Fruit fly (Drosophila melanogaster) whole organism, embryonic: ENCODE data around the gene MFS9.

Experiments used
- Abd-B ChIP-seq: fragments of 200-800 bp; sonication (Bioruptor generic); optimal IDR thresholded peaks from 2 replicates; lab custom pipeline; 2018; ENCODE audit warnings: missing biosample characterization, mild to moderate bottlenecking, missing genetic modification characterization, moderate library complexity
- Ada2b ChIP-seq: fragments of 200-800 bp; sonication (Bioruptor generic); IDR thresholded peaks from 2 replicates; pipeline ENCODE4 v1.3.6; 2022; ENCODE audit warnings: missing biosample characterization, missing genetic modification characterization
- Awh ChIP-seq: fragments of 200-800 bp; sonication (Bioruptor generic); IDR thresholded peaks from 2 replicates; pipeline ENCODE4, ENCODE4 v1.3.6; 2022; ENCODE audit warnings: missing biosample characterization, missing genetic modification characterization
- Bteb2 ChIP-seq: fragments of 200-800 bp; sonication (Bioruptor generic); optimal IDR thresholded peaks from 2 replicates; lab custom pipeline; 2016; ENCODE audit warnings: missing biosample characterization, missing genetic modification characterization
- CG10462 ChIP-seq: fragments of 200-800 bp; sonication (Bioruptor generic); optimal IDR thresholded peaks from 2 replicates; lab custom pipeline; 2016; ENCODE audit warnings: missing biosample characterization, missing genetic modification characterization
- CG11696 ChIP-seq: fragments of 200-800 bp; sonication (Bioruptor generic); IDR thresholded peaks from 2 replicates; pipeline ENCODE4 v1.3.6; 2022; ENCODE audit warnings: missing biosample characterization, missing genetic modification characterization
- CG12769 ChIP-seq: fragments of 200-800 bp; sonication (Bioruptor generic); optimal IDR thresholded peaks from 2 replicates; lab custom pipeline; 2019; ENCODE audit warnings: missing biosample characterization, mild to moderate bottlenecking, missing genetic modification characterization, moderate library complexity
- CG13775 ChIP-seq: fragments of 200-800 bp; sonication (Bioruptor generic); optimal IDR thresholded peaks from 3 replicates; lab custom pipeline; 2017; ENCODE audit warnings: missing biosample characterization, mild to moderate bottlenecking, missing genetic modification characterization
- CG13894 ChIP-seq: fragments of 200-800 bp; sonication (Bioruptor generic); optimal IDR thresholded peaks from 3 replicates; lab custom pipeline; 2018; ENCODE audit warnings: missing biosample characterization, mild to moderate bottlenecking, missing genetic modification characterization, moderate library complexity
- CG14014 ChIP-seq: fragments of 200-800 bp; sonication (Bioruptor generic); IDR thresholded peaks from 2 replicates; pipeline ENCODE4 v1.3.6; 2022; ENCODE audit warnings: missing biosample characterization, missing genetic modification characterization
- CG18764 ChIP-seq: fragments of 200-800 bp; sonication (Bioruptor generic); optimal IDR thresholded peaks from 3 replicates; lab custom pipeline; 2016; ENCODE audit warnings: missing biosample characterization, missing genetic modification characterization
- CG34224 ChIP-seq: fragments of 200-800 bp; sonication (Bioruptor generic); IDR thresholded peaks from 3 replicates; pipeline ENCODE4 v1.3.6; 2022; ENCODE audit warnings: missing biosample characterization, missing genetic modification characterization; ENCODE audit not compliant: partially characterized antibody
- CG8290 ChIP-seq, 3 experiments: fragments of 200-800 bp; sonication (Bioruptor generic); optimal IDR thresholded peaks; 2 replicates each; lab custom pipeline; 2016 to 2019; ENCODE audit warnings: missing biosample characterization in 3 of 3, missing genetic modification characterization in 3 of 3, mild to moderate bottlenecking in 2 of 3, moderate library complexity in 1 of 3
- CG8944 ChIP-seq: fragments of 200-800 bp; sonication (Bioruptor generic); optimal IDR thresholded peaks from 3 replicates; lab custom pipeline; 2016; ENCODE audit warnings: missing biosample characterization, missing genetic modification characterization
- D19A ChIP-seq: fragments of 200-800 bp; optimal IDR thresholded peaks from 3 replicates; lab custom pipeline; 2019; ENCODE audit warnings: missing biosample characterization, mild to moderate bottlenecking, missing genetic modification characterization, moderate library complexity
- Drgx ChIP-seq: fragments of 200-800 bp; sonication (Bioruptor generic); IDR thresholded peaks from 2 replicates; pipeline ENCODE4 v1.3.6; 2022; ENCODE audit warnings: missing biosample characterization, missing genetic modification characterization
- E2f1 ChIP-seq: fragments of 200-800 bp; sonication (Bioruptor generic); IDR thresholded peaks from 2 replicates; pipeline ENCODE4 v1.3.6; 2022; ENCODE audit warnings: missing biosample characterization, missing genetic modification characterization
- Fer3 ChIP-seq: fragments of 200-800 bp; sonication (Bioruptor generic); optimal IDR thresholded peaks from 2 replicates; lab custom pipeline; 2018; ENCODE audit warnings: missing biosample characterization, mild to moderate bottlenecking, missing genetic modification characterization, moderate library complexity
- HLHmδ ChIP-seq: fragments of 200-800 bp; sonication (Bioruptor generic); optimal IDR thresholded peaks from 2 replicates; lab custom pipeline; 2018; ENCODE audit warnings: missing biosample characterization, mild to moderate bottlenecking, missing genetic modification characterization, moderate library complexity
- HmgZ ChIP-seq: fragments of 200-800 bp; sonication (Bioruptor generic); optimal IDR thresholded peaks from 2 replicates; lab custom pipeline; 2018; ENCODE audit warnings: missing biosample characterization, mild to moderate bottlenecking, missing genetic modification characterization
- Hr78 ChIP-seq, 2 experiments: fragments of 200-800 bp in 1 of 2; fragments of >200 bp in 1 of 2; sonication (Bioruptor generic) in 1 of 2; optimal IDR thresholded peaks; 2 replicates each; lab custom pipeline; 2017 to 2019; ENCODE audit warnings: missing biosample characterization in 2 of 2, missing genetic modification characterization in 2 of 2, mild to moderate bottlenecking in 1 of 2, moderate library complexity in 1 of 2
- Hsf ChIP-seq: fragments of 200-800 bp; sonication (Bioruptor generic); optimal IDR thresholded peaks from 3 replicates; lab custom pipeline; 2016; ENCODE audit warnings: missing biosample characterization, missing genetic modification characterization
- MESR4 ChIP-seq: fragments of 200-800 bp; sonication (Bioruptor generic); optimal IDR thresholded peaks from 2 replicates; lab custom pipeline; 2018; ENCODE audit warnings: missing biosample characterization, mild to moderate bottlenecking, missing genetic modification characterization, moderate library complexity
- Med ChIP-seq: fragments of 200-800 bp; sonication (Bioruptor generic); peaks from one replicate; lab custom pipeline; 2016; ENCODE audit warnings: missing biosample characterization, missing genetic modification characterization, mild to moderate bottlenecking, inconsistent platforms, moderate library complexity
- NFAT ChIP-seq: fragments of 200-800 bp; sonication (Bioruptor generic); IDR thresholded peaks from 2 replicates; pipeline ENCODE4 v1.3.6; 2022; ENCODE audit warnings: missing biosample characterization, missing genetic modification characterization
- Rfx ChIP-seq: fragments of 200-800 bp; sonication (Bioruptor generic); IDR thresholded peaks from 2 replicates; pipeline ENCODE4 v1.3.6; 2022; ENCODE audit warnings: missing biosample characterization, missing genetic modification characterization
- chif ChIP-seq, 2 experiments: fragments of 200-800 bp; sonication (Bioruptor generic); optimal IDR thresholded peaks; 3 replicates each; lab custom pipeline; 2016; ENCODE audit warnings: missing biosample characterization in 2 of 2, missing genetic modification characterization in 2 of 2
- chm ChIP-seq: fragments of 200-800 bp; sonication (Bioruptor generic); IDR thresholded peaks from 2 replicates; pipeline ENCODE4 v1.3.6; 2022; ENCODE audit warnings: missing biosample characterization, missing genetic modification characterization
- crol ChIP-seq: fragments of 200-800 bp; sonication (Bioruptor generic); IDR thresholded peaks from 2 replicates; pipeline ENCODE4 v1.3.6; 2022; ENCODE audit warnings: missing biosample characterization, missing genetic modification characterization
- da ChIP-seq: fragments of 200-800 bp; sonication (Bioruptor generic); optimal IDR thresholded peaks from 2 replicates; lab custom pipeline; 2016; ENCODE audit warnings: missing biosample characterization, missing genetic modification characterization
- dan ChIP-seq: fragments of 200-800 bp; sonication (Bioruptor generic); IDR thresholded peaks from 2 replicates; pipeline ENCODE4 v1.3.6; 2022; ENCODE audit warnings: missing biosample characterization, missing genetic modification characterization
- dati ChIP-seq: fragments of 200-800 bp; sonication (Bioruptor generic); IDR thresholded peaks from 2 replicates; pipeline ENCODE4 v1.3.6; 2022; ENCODE audit warnings: missing biosample characterization, missing genetic modification characterization
- dpn ChIP-seq, 2 experiments: fragments of 200-800 bp; sonication (Bioruptor generic); optimal IDR thresholded peaks; 3 replicates each; lab custom pipeline; 2016; ENCODE audit warnings: missing biosample characterization in 2 of 2, missing genetic modification characterization in 2 of 2
- fd96Cb ChIP-seq: fragments of 200-800 bp; sonication (Bioruptor generic); optimal IDR thresholded peaks from 2 replicates; lab custom pipeline; 2018; ENCODE audit warnings: missing biosample characterization, mild to moderate bottlenecking, missing genetic modification characterization, moderate library complexity
- gfzf ChIP-seq: fragments of 200-800 bp; sonication (Bioruptor generic); optimal IDR thresholded peaks from 2 replicates; lab custom pipeline; 2016; ENCODE audit warnings: missing biosample characterization, mild to moderate bottlenecking, missing genetic modification characterization, moderate library complexity
- grn ChIP-seq: fragments of 200-800 bp; sonication (Bioruptor generic); optimal IDR thresholded peaks from 3 replicates; lab custom pipeline; 2017; ENCODE audit warnings: missing biosample characterization, missing genetic modification characterization
- gsb ChIP-seq: fragments of 200-800 bp; sonication (Bioruptor generic); IDR thresholded peaks from 2 replicates; pipeline ENCODE4 v1.3.6; 2022; ENCODE audit warnings: missing biosample characterization, missing genetic modification characterization
- insv ChIP-seq, 2 experiments: fragments of 200-800 bp; sonication (Bioruptor generic); optimal IDR thresholded peaks; 3 replicates each; lab custom pipeline; 2016 to 2018; ENCODE audit warnings: missing biosample characterization in 2 of 2, missing genetic modification characterization in 2 of 2
- jing ChIP-seq: fragments of 200-800 bp; sonication (Bioruptor generic); optimal IDR thresholded peaks from 2 replicates; lab custom pipeline; 2018; ENCODE audit warnings: missing biosample characterization, mild to moderate bottlenecking, missing genetic modification characterization
- odd ChIP-seq: fragments of 200-800 bp; sonication (Bioruptor generic); optimal IDR thresholded peaks from 2 replicates; lab custom pipeline; 2017; ENCODE audit warnings: missing biosample characterization, mild to moderate bottlenecking, missing genetic modification characterization
- pum ChIP-seq: fragments of 200-800 bp; sonication (Bioruptor generic); optimal IDR thresholded peaks from 2 replicates; lab custom pipeline; 2016; ENCODE audit warnings: missing biosample characterization, missing genetic modification characterization
- ranshi ChIP-seq: fragments of 200-800 bp; sonication (Bioruptor generic); IDR thresholded peaks from 2 replicates; pipeline ENCODE4 v1.3.6; 2022; ENCODE audit warnings: missing biosample characterization, missing genetic modification characterization
- run ChIP-seq: fragments of 200-800 bp; sonication (Bioruptor generic); optimal IDR thresholded peaks from 3 replicates; lab custom pipeline; 2018; ENCODE audit warnings: missing biosample characterization, mild to moderate bottlenecking, missing genetic modification characterization
- sens ChIP-seq: fragments of 200-800 bp; sonication (Bioruptor generic); peaks from one replicate; lab custom pipeline; 2016; ENCODE audit warnings: missing biosample characterization, missing genetic modification characterization
- sr ChIP-seq: fragments of 200-800 bp; sonication (Bioruptor generic); IDR thresholded peaks from 3 replicates; pipeline ENCODE4 v1.3.6; 2022; ENCODE audit warnings: missing biosample characterization, missing genetic modification characterization
- vvl ChIP-seq: fragments of 200-800 bp; sonication (Bioruptor generic); IDR thresholded peaks from 2 replicates; pipeline ENCODE4 v1.3.6; 2022; ENCODE audit warnings: missing biosample characterization, missing genetic modification characterization
- zen ChIP-seq: fragments of 200-800 bp; sonication (Bioruptor generic); optimal IDR thresholded peaks from 3 replicates; lab custom pipeline; 2018; ENCODE audit warnings: missing biosample characterization, mild to moderate bottlenecking, missing genetic modification characterization, moderate library complexity
- zen2 ChIP-seq: fragments of 200-800 bp; sonication (Bioruptor generic); IDR thresholded peaks from 3 replicates; pipeline ENCODE4 v1.3.6; 2022; ENCODE audit warnings: missing biosample characterization, missing genetic modification characterization; ENCODE audit not compliant: partially characterized antibody
- zfh1 ChIP-seq: fragments of 200-800 bp; sonication (Bioruptor generic); IDR thresholded peaks from 3 replicates; pipeline ENCODE4 v1.3.6; 2022; ENCODE audit warnings: missing biosample characterization, missing genetic modification characterization

MFS9 gene

DNA sequence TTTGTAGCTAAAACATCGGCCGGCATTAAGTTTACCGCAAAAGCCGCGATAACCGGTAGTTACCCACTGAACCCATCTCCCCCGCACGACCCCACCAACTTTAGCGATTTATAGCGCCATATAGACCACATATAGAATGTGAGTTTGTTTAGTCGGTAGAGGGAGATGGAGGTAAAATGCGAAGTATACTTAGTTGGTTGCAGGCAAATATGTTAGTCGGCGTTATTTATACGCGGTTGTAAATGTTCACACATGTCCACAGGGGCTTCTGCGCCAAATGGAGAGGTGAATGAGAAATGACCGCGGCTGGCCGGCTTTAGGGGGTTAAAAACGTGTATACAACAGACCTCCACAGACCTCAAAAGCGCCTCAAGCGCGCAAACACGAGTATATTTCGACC lies 33.4 kb upstream of the MFS9 start (continued):
- TF ChIP-seq HLHmδ (GFP tag; lab: Kevin White, UChicago) (no peak), chm (no peak), vvl (0 out of 2 replicates have a peak, but pooled peaks have one; percentile 51), dan (GFP tag; lab: Robert Waterston, UW) (no peak), Rfx (GFP tag; lab: Robert Waterston, UW) (0 out of 2 replicates have a peak, but pooled peaks have one; percentile 19), Awh (GFP tag; lab: Robert Waterston, UW) (no peak), CG14014 (no peak), CG8944 (no peak), CG12769 (peak; percentile 18), D19A (tag; lab: Kevin White, UChicago) (no peak), sens (GFP tag; lab: Kevin White, UChicago) (peak; percentile 34), gfzf (no peak), Ada2b (GFP tag; lab: Robert Waterston, UW) (no peak), CG13775 (GFP tag; lab: Kevin White, UChicago) (no peak), zen2 (GFP tag; lab: Robert Waterston, UW) (no peak), chif (GFP tag; optimal IDR thresholded peaks at IDR 0.05; lab: Kevin White, UChicago) (no peak), CG13894 (tag; lab: Kevin White, UChicago) (peak; percentile 51), Fer3 (no peak), NFAT (GFP tag; lab: Robert Waterston, UW) (no peak), dati (GFP tag; lab: Robert Waterston, UW) (no peak), da (GFP tag; lab: Kevin White, UChicago) (no peak), pum (GFP tag; lab: Kevin White, UChicago) (no peak), E2f1 (no peak), HmgZ (tag; lab: Kevin White, UChicago) (no peak)

DNA sequence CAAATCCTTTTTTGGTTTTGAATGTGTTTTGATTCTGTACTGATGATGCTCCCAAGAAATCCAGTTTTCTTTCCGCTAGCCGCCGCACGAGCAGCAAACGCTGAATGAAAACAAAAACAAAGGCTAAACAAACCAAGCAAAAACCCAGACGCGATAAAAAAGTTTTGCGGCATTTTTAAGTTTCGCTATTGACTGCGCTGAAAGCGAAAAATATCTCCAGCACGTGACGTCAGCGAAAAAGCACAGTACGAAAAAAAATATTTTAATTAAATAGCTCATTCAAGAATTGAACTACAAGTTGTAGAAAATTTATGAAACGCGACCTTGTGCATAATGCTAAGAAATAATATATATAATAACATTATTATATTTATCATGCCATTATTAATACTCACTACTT lies 32.7 kb upstream of the MFS9 start:
- TF ChIP-seq Hr78 (GFP tag; optimal IDR thresholded peaks at IDR 0.05; lab: Kevin White, UChicago) (no peak), CG34224 (GFP tag; lab: Robert Waterston, UW) (no peak), Drgx (GFP tag; lab: Robert Waterston, UW) (0 out of 2 replicates have a peak, but pooled peaks have one; percentile 8)

- TF ChIP-seq insv (GFP tag; optimal IDR thresholded peaks at IDR 0.05; lab: Kevin White, UChicago): peak in 1 of 2 experiments; percentile 66
- peak; percentile 28 for TF ChIP-seq grn (GFP tag; lab: Kevin White, UChicago)
- no peak for TF ChIP-seq CG11696 (GFP tag; lab: Robert Waterston, UW)
- TF ChIP-seq sr (GFP tag; lab: Robert Waterston, UW): no peak
Observed at dm6 chr3R:20543719-20544118, 31.5 kb upstream of the MFS9 start.

DNA sequence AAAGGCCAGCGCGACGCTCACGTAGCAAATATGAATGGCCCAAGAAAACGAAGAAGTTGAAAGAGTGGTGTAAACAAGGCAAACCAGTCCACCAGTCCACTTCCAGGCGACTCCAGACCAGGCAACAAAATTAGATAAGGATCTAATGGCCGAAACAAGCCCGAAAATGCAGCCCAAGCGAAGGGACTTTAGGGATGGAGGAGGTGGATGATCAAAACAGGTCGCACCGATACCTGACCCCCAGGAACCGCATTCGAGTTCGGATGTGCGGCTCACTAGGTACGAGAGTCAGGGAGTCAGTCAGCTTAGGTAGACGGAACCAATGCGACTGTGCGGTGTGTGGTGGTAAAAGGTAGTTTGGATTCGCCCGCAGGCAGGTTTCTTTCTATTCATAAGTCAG lies 31.0 kb upstream of the MFS9 start:
- TF ChIP-seq Bteb2 (GFP tag; lab: Kevin White, UChicago) (no peak), MESR4 (GFP tag; lab: Kevin White, UChicago) (no peak), CG18764 (GFP tag; lab: Kevin White, UChicago) (no peak), dpn (GFP tag; optimal IDR thresholded peaks at IDR 0.05; lab: Kevin White, UChicago) (no peak), crol (0 out of 2 replicates have a peak, but pooled peaks have one; percentile 29), ranshi (GFP tag; lab: Robert Waterston, UW) (no peak), Med (GFP tag; lab: Kevin White, UChicago) (peak; percentile 61), zen (tag; lab: Kevin White, UChicago) (no peak), fd96Cb (tag; lab: Kevin White, UChicago) (no peak), zfh1 (GFP tag; lab: Robert Waterston, UW) (0 out of 3 replicates have a peak, but pooled peaks have one; percentile 6), CG10462 (no peak), run (tag; lab: Kevin White, UChicago) (no peak), odd (GFP tag; lab: Kevin White, UChicago) (no peak), gsb (GFP tag; lab: Robert Waterston, UW) (no peak), Hsf (GFP tag; lab: Kevin White, UChicago) (no peak), Abd-B (GFP tag; lab: Kevin White, UChicago) (no peak), CG8290 (GFP tag; optimal IDR thresholded peaks at IDR 0.05; lab: Kevin White, UChicago) (no peak), CG8290 (tag; optimal IDR thresholded peaks at IDR 0.05; lab: Kevin White, UChicago) (no peak), jing (GFP tag; lab: Kevin White, UChicago) (no peak)
